Fruit fly (Drosophila melanogaster) whole organism, prepupa: Measurements from ENCODE around the gene CG12477.

Source experiments
- Blimp-1 ChIP-seq: fragments of 200-800 bp; sonication (Bioruptor generic); optimal IDR thresholded peaks from 3 replicates; lab custom pipeline; 2017; ENCODE audit warnings: missing biosample characterization, missing genetic modification characterization, mild to moderate bottlenecking, moderate library complexity, missing genetic modification reagents
- CG10631 ChIP-seq: fragments of 200-800 bp; sonication (Bioruptor generic); optimal IDR thresholded peaks from 2 replicates; lab custom pipeline; 2016; ENCODE audit warnings: missing biosample characterization, missing genetic modification characterization
- CG11294 ChIP-seq: fragments of 200-800 bp; sonication (Bioruptor generic); IDR thresholded peaks from 2 replicates; pipeline ENCODE4 v1.3.6; 2022; ENCODE audit warnings: missing biosample characterization, missing genetic modification characterization
- CG11762 ChIP-seq: fragments of 200-800 bp; sonication (Bioruptor generic); optimal IDR thresholded peaks from 3 replicates; lab custom pipeline; 2016; ENCODE audit warnings: missing biosample characterization, missing genetic modification characterization; ENCODE audit not compliant: insufficient read depth
- CG11902 ChIP-seq: fragments of 200-800 bp; sonication (Bioruptor generic); optimal IDR thresholded peaks from 3 replicates; lab custom pipeline; 2016; ENCODE audit warnings: missing biosample characterization, missing genetic modification characterization
- CG15336 ChIP-seq: fragments of 200-800 bp; sonication (Bioruptor generic); IDR thresholded peaks from 2 replicates; pipeline ENCODE4 v1.3.6; 2022; ENCODE audit warnings: missing biosample characterization, missing genetic modification characterization
- CG1621 ChIP-seq: fragments of 200-800 bp; sonication (Bioruptor generic); optimal IDR thresholded peaks from 3 replicates; lab custom pipeline; 2018; ENCODE audit warnings: missing biosample characterization, mild to moderate bottlenecking, missing genetic modification characterization
- CG16779 ChIP-seq: fragments of 200-800 bp; sonication (Bioruptor generic); optimal IDR thresholded peaks from 3 replicates; lab custom pipeline; 2017; ENCODE audit warnings: missing biosample characterization, mild to moderate bottlenecking, missing genetic modification characterization
- CG32006 ChIP-seq: fragments of 200-800 bp; sonication (Bioruptor generic); optimal IDR thresholded peaks from 3 replicates; lab custom pipeline; 2017; ENCODE audit warnings: missing biosample characterization, mild to moderate bottlenecking, missing genetic modification characterization
- CG3919 ChIP-seq: fragments of 200-800 bp; sonication (Bioruptor generic); optimal IDR thresholded peaks from 3 replicates; lab custom pipeline; 2016; ENCODE audit warnings: missing biosample characterization, missing genetic modification characterization
- CG6163 ChIP-seq: fragments of 200-800 bp; sonication (Bioruptor generic); IDR thresholded peaks from 3 replicates; pipeline ENCODE4 v1.3.6; 2022; ENCODE audit warnings: missing biosample characterization, missing genetic modification characterization
- CG6276 ChIP-seq: fragments of 200-800 bp; sonication (Bioruptor generic); optimal IDR thresholded peaks from 2 replicates; lab custom pipeline; 2017; ENCODE audit warnings: missing biosample characterization, mild to moderate bottlenecking, missing genetic modification characterization
- CG6792 ChIP-seq: fragments of 200-800 bp; sonication (Bioruptor generic); optimal IDR thresholded peaks from 3 replicates; lab custom pipeline; 2016; ENCODE audit warnings: missing biosample characterization, missing genetic modification characterization
- CG6854 ChIP-seq: fragments of 200-800 bp; sonication (Bioruptor generic); optimal IDR thresholded peaks from 2 replicates; lab custom pipeline; 2017; ENCODE audit warnings: missing biosample characterization, mild to moderate bottlenecking, missing genetic modification characterization
- CG7368 ChIP-seq: fragments of 200-800 bp; sonication (Bioruptor generic); optimal IDR thresholded peaks from 3 replicates; lab custom pipeline; 2016; ENCODE audit warnings: missing biosample characterization, missing genetic modification characterization
- CG8119 ChIP-seq: fragments of 200-800 bp; sonication (Bioruptor generic); IDR thresholded peaks from 3 replicates; pipeline ENCODE4 v1.3.6; 2022; ENCODE audit warnings: missing biosample characterization, missing genetic modification characterization
- CG8319 ChIP-seq: fragments of 200-800 bp; sonication (Bioruptor generic); optimal IDR thresholded peaks from 3 replicates; lab custom pipeline; 2016; ENCODE audit warnings: missing biosample characterization, missing genetic modification characterization
- CG8632 ChIP-seq: fragments of 200-800 bp; sonication (Bioruptor generic); optimal IDR thresholded peaks from 3 replicates; lab custom pipeline; 2016; ENCODE audit warnings: missing biosample characterization, missing genetic modification characterization
- CG9139 ChIP-seq: fragments of 200-800 bp; sonication (Bioruptor generic); optimal IDR thresholded peaks from 3 replicates; lab custom pipeline; 2017; ENCODE audit warnings: missing biosample characterization, mild to moderate bottlenecking, missing genetic modification characterization
- Eip93F ChIP-seq: fragments of 200-800 bp; sonication (Bioruptor generic); optimal IDR thresholded peaks from 2 replicates; lab custom pipeline; 2016; ENCODE audit warnings: missing biosample characterization, mild to moderate bottlenecking, missing genetic modification characterization
- Ets21C ChIP-seq: fragments of 200-800 bp; sonication (Bioruptor generic); optimal IDR thresholded peaks from 3 replicates; lab custom pipeline; 2016; ENCODE audit warnings: missing biosample characterization, missing genetic modification characterization
- Ets96B ChIP-seq: fragments of 200-800 bp; optimal IDR thresholded peaks from 2 replicates; lab custom pipeline; 2019; ENCODE audit warnings: missing biosample characterization, mild to moderate bottlenecking, missing genetic modification characterization, moderate library complexity
- Gug ChIP-seq: fragments of 200-800 bp; sonication (Bioruptor generic); IDR thresholded peaks from 2 replicates; pipeline ENCODE4 v1.3.6; 2022; ENCODE audit warnings: missing biosample characterization, missing genetic modification characterization
- Hr38 ChIP-seq: sonication (Bioruptor generic); optimal IDR thresholded peaks from 2 replicates; lab custom pipeline; 2016; ENCODE audit warnings: missing biosample characterization, missing genetic modification characterization
- Hr39 ChIP-seq: fragments of 200-800 bp; sonication (Bioruptor generic); optimal IDR thresholded peaks from 2 replicates; lab custom pipeline; 2016; ENCODE audit warnings: missing biosample characterization, missing genetic modification characterization
- Hr4 ChIP-seq: fragments of 200-800 bp; sonication (Bioruptor generic); optimal IDR thresholded peaks from 3 replicates; lab custom pipeline; 2016; ENCODE audit warnings: missing biosample characterization, missing genetic modification characterization
- Lpt ChIP-seq: fragments of 200-800 bp; sonication (Bioruptor generic); optimal IDR thresholded peaks from 3 replicates; lab custom pipeline; 2016; ENCODE audit warnings: missing biosample characterization, missing genetic modification characterization
- Met ChIP-seq: fragments of 200-800 bp; sonication (Bioruptor generic); optimal IDR thresholded peaks from 3 replicates; lab custom pipeline; 2016; ENCODE audit warnings: missing biosample characterization, missing genetic modification characterization
- OdsH ChIP-seq: fragments of 200-800 bp; sonication (Bioruptor generic); optimal IDR thresholded peaks from 3 replicates; lab custom pipeline; 2016; ENCODE audit warnings: missing biosample characterization, missing genetic modification characterization
- Sox102F ChIP-seq: fragments of 200-800 bp; sonication (Bioruptor generic); optimal IDR thresholded peaks from 2 replicates; lab custom pipeline; 2016; ENCODE audit warnings: missing biosample characterization, mild to moderate bottlenecking, missing genetic modification characterization
- Sox14 ChIP-seq: fragments of 200-800 bp; sonication (Bioruptor generic); optimal IDR thresholded peaks from 3 replicates; lab custom pipeline; 2016; ENCODE audit warnings: missing biosample characterization, missing genetic modification characterization
- Sox15 ChIP-seq: fragments of 200-800 bp; sonication (Bioruptor generic); optimal IDR thresholded peaks from 3 replicates; lab custom pipeline; 2016; ENCODE audit warnings: missing biosample characterization, missing genetic modification characterization
- acj6 ChIP-seq: fragments of 200-800 bp; sonication (Bioruptor generic); optimal IDR thresholded peaks from 3 replicates; lab custom pipeline; 2016; ENCODE audit warnings: missing biosample characterization, missing genetic modification characterization
- cyc ChIP-seq: fragments of 200-800 bp; sonication (Bioruptor generic); optimal IDR thresholded peaks from 3 replicates; lab custom pipeline; 2016; ENCODE audit warnings: missing biosample characterization, missing genetic modification characterization
- eg ChIP-seq: fragments of 200-800 bp; sonication (Bioruptor generic); IDR thresholded peaks from 3 replicates; pipeline ENCODE4 v1.3.6; 2022; ENCODE audit warnings: missing biosample characterization, missing genetic modification characterization
- esn ChIP-seq: fragments of 200-800 bp; sonication (Bioruptor generic); optimal IDR thresholded peaks from 2 replicates; lab custom pipeline; 2016; ENCODE audit warnings: missing biosample characterization, mild to moderate bottlenecking, missing genetic modification characterization, moderate library complexity
- net ChIP-seq: fragments of 200-800 bp; sonication (Bioruptor generic); optimal IDR thresholded peaks from 3 replicates; lab custom pipeline; 2016; ENCODE audit warnings: missing biosample characterization, missing genetic modification characterization
- ss ChIP-seq, 2 experiments: fragments of 200-800 bp; sonication (Bioruptor generic); optimal IDR thresholded peaks; 2 replicates in 1 of 2; 3 replicates in 1 of 2; lab custom pipeline; 2017 to 2018; ENCODE audit warnings: mild to moderate bottlenecking in 2 of 2, missing biosample characterization in 2 of 2, missing genetic modification characterization in 2 of 2, moderate library complexity in 1 of 2
- svp ChIP-seq: fragments of 200-800 bp; sonication (Bioruptor generic); peaks from one replicate; lab custom pipeline; 2016; ENCODE audit warnings: missing biosample characterization, missing genetic modification characterization
- topi ChIP-seq: fragments of 200-800 bp; sonication (Bioruptor generic); optimal IDR thresholded peaks from 3 replicates; lab custom pipeline; 2016; ENCODE audit warnings: missing biosample characterization, missing genetic modification characterization
- vri ChIP-seq: fragments of 200-800 bp; sonication (Bioruptor generic); optimal IDR thresholded peaks from 3 replicates; lab custom pipeline; 2016; ENCODE audit warnings: missing biosample characterization, mild to moderate bottlenecking, missing genetic modification characterization

CG12477 gene

dm6 chr3L:18771095-18772013 lies 48.3 kb upstream of the CG12477 start (continued):
- TF ChIP-seq CG32006 (GFP tag; lab: Kevin White, UChicago) (peak; percentile 42), vri (peak; percentile 98), CG6163 (peak; percentile 82; the same call in 2 of the 3 replicates), ss (GFP tag; optimal IDR thresholded peaks at IDR 0.05; lab: Kevin White, UChicago) (peak; percentile 60 to 71), Hr39 (GFP tag; lab: Kevin White, UChicago) (peak; percentile 10), CG15336 (GFP tag; lab: Robert Waterston, UW) (peak; percentile 85), Gug (GFP tag; lab: Robert Waterston, UW) (peak; percentile 30; the same call in 1 of the 2 replicates), Ets21C (no peak), CG6854 (GFP tag; lab: Kevin White, UChicago) (peak; percentile 66), cyc (GFP tag; lab: Kevin White, UChicago) (peak; percentile 5), Sox102F (GFP tag; lab: Kevin White, UChicago) (peak; percentile 5), CG8319 (GFP tag; lab: Kevin White, UChicago) (no peak), CG6276 (GFP tag; lab: Kevin White, UChicago) (peak; percentile 80), CG11762 (GFP tag; lab: Kevin White, UChicago) (peak; percentile 1), acj6 (peak; percentile 39), Eip93F (GFP tag; lab: Kevin White, UChicago) (no peak), Sox14 (GFP tag; lab: Kevin White, UChicago) (peak; percentile 68), topi (GFP tag; lab: Kevin White, UChicago) (peak; percentile 47), CG8632 (GFP tag; lab: Kevin White, UChicago) (peak; percentile 60), Ets96B (no peak)
- TF ChIP-seq, all 60 proteins: peak for 50

DNA sequence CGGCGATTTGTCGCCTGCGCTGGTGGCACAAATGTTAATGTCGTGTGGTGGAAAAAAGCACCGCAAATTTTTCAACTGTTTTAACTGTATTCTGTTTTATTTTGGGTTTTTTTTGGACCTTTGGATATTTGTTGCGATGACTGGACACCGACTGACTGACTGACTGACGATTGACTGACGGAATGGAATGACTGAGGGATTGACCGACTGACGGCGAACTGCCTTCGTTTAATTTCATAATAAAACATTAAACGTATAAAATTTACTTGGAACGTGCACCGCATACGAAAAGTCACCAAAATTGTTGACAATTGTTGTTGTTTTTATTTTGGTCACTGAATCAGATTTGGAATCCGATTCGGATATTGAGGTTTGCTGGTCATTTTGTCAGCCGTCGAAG lies 46.7 kb upstream of the CG12477 start:
- TF ChIP-seq CG6276 (GFP tag; lab: Kevin White, UChicago) (no peak), CG11762 (GFP tag; lab: Kevin White, UChicago) (no peak), CG10631 (no peak), esn (GFP tag; lab: Kevin White, UChicago) (no peak), cyc (GFP tag; lab: Kevin White, UChicago) (no peak), OdsH (GFP tag; lab: Kevin White, UChicago) (no peak), CG11902 (no peak), ss (GFP tag; optimal IDR thresholded peaks at IDR 0.05; lab: Kevin White, UChicago) (no peak), CG16779 (tag; lab: Kevin White, UChicago) (no peak), Sox14 (GFP tag; lab: Kevin White, UChicago) (no peak), Blimp-1 (GFP tag; lab: Kevin White, UChicago) (no peak), Hr39 (GFP tag; lab: Kevin White, UChicago) (no peak), CG1621 (tag; lab: Kevin White, UChicago) (no peak), topi (GFP tag; lab: Kevin White, UChicago) (no peak), Eip93F (GFP tag; lab: Kevin White, UChicago) (no peak), CG8632 (GFP tag; lab: Kevin White, UChicago) (no peak), CG3919 (GFP tag; lab: Kevin White, UChicago) (no peak), Hr38 (GFP tag; lab: Kevin White, UChicago) (no peak), CG6792 (GFP tag; lab: Kevin White, UChicago) (no peak), Hr4 (GFP tag; lab: Kevin White, UChicago) (no peak)

DNA sequence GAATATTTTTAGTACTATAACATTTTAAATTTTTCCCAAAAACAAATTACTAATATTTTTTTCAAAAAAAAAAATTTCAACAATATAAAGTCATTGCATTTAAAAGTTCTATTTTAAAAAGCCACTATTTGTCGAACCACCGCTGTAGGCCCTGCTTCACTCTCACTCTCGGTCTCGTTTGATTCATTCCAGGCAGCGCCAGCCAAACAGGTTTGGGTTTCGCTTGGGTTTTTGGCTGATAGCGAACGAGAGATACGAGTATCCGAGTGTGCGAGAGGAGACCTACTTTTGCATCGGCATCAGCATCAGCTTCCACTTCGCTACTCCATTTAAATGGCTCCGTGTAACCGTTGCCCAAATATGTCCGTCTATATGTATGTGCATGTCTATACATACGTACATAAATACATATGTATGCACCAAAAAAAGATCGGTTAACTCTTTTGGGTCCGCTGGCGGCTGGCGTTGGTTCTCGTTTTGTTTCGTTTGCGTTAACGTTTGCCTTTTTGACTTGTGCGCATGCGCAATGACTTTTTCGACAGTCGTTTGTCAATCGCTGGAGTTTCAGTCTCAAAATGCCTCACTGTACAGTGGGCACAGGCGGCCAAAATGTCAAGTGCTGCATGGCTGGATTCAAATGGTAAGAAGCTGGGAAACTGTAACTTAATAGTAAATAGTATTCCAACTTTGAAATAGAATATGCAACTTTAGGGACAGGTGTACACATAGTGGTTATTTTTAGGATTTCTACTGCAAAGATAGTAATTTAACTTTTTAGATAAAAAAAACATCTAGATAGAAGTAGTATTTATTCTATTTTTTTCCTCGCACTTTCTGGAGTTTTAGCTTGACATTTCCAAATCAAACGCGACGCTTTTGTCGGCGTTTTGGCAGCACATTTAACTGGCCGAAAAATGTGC lies 46.0 kb upstream of the CG12477 start:
- TF ChIP-seq CG7368 (GFP tag; lab: Kevin White, UChicago) (no peak), CG32006 (GFP tag; lab: Kevin White, UChicago) (peak; percentile 55), svp (GFP tag; lab: Kevin White, UChicago) (peak; percentile 82), CG8119 (GFP tag; lab: Robert Waterston, UW) (peak; percentile 46; the same call in 1 of the 3 replicates), CG6792 (GFP tag; lab: Kevin White, UChicago) (peak; percentile 25), CG10631 (no peak), Lpt (no peak), Hr4 (GFP tag; lab: Kevin White, UChicago) (peak; percentile 39), net (GFP tag; lab: Kevin White, UChicago) (peak; percentile 53), Sox15 (peak; percentile 34), CG11294 (GFP tag; lab: Robert Waterston, UW) (0 out of 2 replicates have a peak, but pooled peaks have one; percentile 31), eg (GFP tag; lab: Robert Waterston, UW) (peak; percentile 65), cyc (GFP tag; lab: Kevin White, UChicago) (peak; percentile 18), Hr39 (GFP tag; lab: Kevin White, UChicago) (peak; percentile 48), CG6276 (GFP tag; lab: Kevin White, UChicago) (peak; percentile 52), Sox102F (GFP tag; lab: Kevin White, UChicago) (peak; percentile 36), Met (GFP tag; lab: Kevin White, UChicago) (peak; percentile 47), CG9139 (GFP tag; lab: Kevin White, UChicago) (no peak), Eip93F (GFP tag; lab: Kevin White, UChicago) (no peak), CG6854 (GFP tag; lab: Kevin White, UChicago) (no peak), Gug (GFP tag; lab: Robert Waterston, UW) (no peak)
